Worm (Caenorhabditis elegans) whole organism, L1 larva: ENCODE data around the gene R11H6.2.

Source experiments
- C04F5.9 ChIP-seq: sonication (generic microtip); optimal IDR thresholded peaks from 2 replicates; lab custom pipeline; 2016; ENCODE audit warnings: missing genetic modification characterization, missing compliant biosample characterization
- C16A3.4 ChIP-seq: fragments of 150-350 bp; optimal IDR thresholded peaks from 2 replicates; lab custom pipeline; 2014; ENCODE audit warnings: missing biosample characterization, missing genetic modification characterization
- F16B12.6 ChIP-seq: fragments of 150-350 bp; optimal IDR thresholded peaks from 2 replicates; lab custom pipeline; 2014; ENCODE audit warnings: missing biosample characterization, missing genetic modification characterization
- alr-1 ChIP-seq: fragments of 200-800 bp; sonication (Bioruptor generic); optimal IDR thresholded peaks from 2 replicates; lab custom pipeline; 2018; ENCODE audit warnings: borderline replicate concordance, mild to moderate bottlenecking, missing genetic modification characterization, missing compliant biosample characterization
- ama-1 ChIP-seq: fragments of 150-350 bp; optimal IDR thresholded peaks from 2 replicates; lab custom pipeline; 2014
- blmp-1 ChIP-seq: fragments of 150-350 bp; optimal IDR thresholded peaks from 2 replicates; lab custom pipeline; 2014; ENCODE audit warnings: missing biosample characterization, missing genetic modification characterization
- ceh-8 ChIP-seq: fragments of 200-800 bp; sonication (Bioruptor generic); optimal IDR thresholded peaks from 2 replicates; lab custom pipeline; 2018; ENCODE audit warnings: mild to moderate bottlenecking, missing genetic modification characterization, moderate library complexity, missing compliant biosample characterization
- ceh-82 ChIP-seq, 3 experiments: fragments of 150-350 bp in 1 of 3; sonication (generic microtip) in 2 of 3; optimal IDR thresholded peaks; 2 replicates each; lab custom pipeline; 2014 to 2017; ENCODE audit warnings: missing biosample characterization in 3 of 3, missing genetic modification characterization in 3 of 3
- dpl-1 ChIP-seq, 3 experiments: fragments of 150-350 bp in 2 of 3; sonication (generic microtip) in 1 of 3; optimal IDR thresholded peaks; 2 replicates each; lab custom pipeline; 2014 to 2017; ENCODE audit warnings: missing biosample characterization in 3 of 3, missing genetic modification characterization in 3 of 3, missing genetic modification reagents in 3 of 3
- efl-1 ChIP-seq, 4 experiments: fragments of 150-350 bp; optimal IDR thresholded peaks in 3 of 4; peaks in 1 of 4; 1 replicate in 1 of 4; 2 replicates in 3 of 4; lab custom pipeline; 2014; ENCODE audit warnings: missing biosample characterization in 2 of 4, missing genetic modification characterization in 2 of 4, missing genetic modification reagents in 2 of 4
- efl-3 ChIP-seq: fragments of 200-800 bp; sonication (Bioruptor generic); optimal IDR thresholded peaks from 2 replicates; lab custom pipeline; 2018; ENCODE audit warnings: mild to moderate bottlenecking, missing genetic modification characterization, missing compliant biosample characterization
- egl-27 ChIP-seq, 2 experiments: fragments of 150-350 bp in 1 of 2; sonication (generic microtip); optimal IDR thresholded peaks; 3 replicates each; lab custom pipeline; 2017 to 2018; ENCODE audit warnings: missing biosample characterization in 2 of 2, missing genetic modification characterization in 2 of 2, missing genetic modification reagents in 2 of 2
- elt-2 ChIP-seq: sonication (generic microtip); optimal IDR thresholded peaks from 2 replicates; lab custom pipeline; 2016; ENCODE audit warnings: missing genetic modification characterization, mild to moderate bottlenecking, inconsistent platforms, missing compliant biosample characterization, missing genetic modification reagents
- fkh-4 ChIP-seq: sonication (generic microtip); optimal IDR thresholded peaks from 2 replicates; lab custom pipeline; 2016; ENCODE audit warnings: missing compliant biosample characterization, missing genetic modification characterization, borderline replicate concordance
- fkh-8 ChIP-seq: sonication (generic microtip); optimal IDR thresholded peaks from 2 replicates; lab custom pipeline; 2016; ENCODE audit warnings: mild to moderate bottlenecking, missing genetic modification characterization, missing compliant biosample characterization
- fos-1 ChIP-seq: fragments of 150-350 bp; optimal IDR thresholded peaks from 2 replicates; lab custom pipeline; 2014; ENCODE audit warnings: missing biosample characterization, missing genetic modification characterization
- hlh-17 ChIP-seq: fragments of 200-800 bp; sonication (Bioruptor generic); optimal IDR thresholded peaks from 2 replicates; lab custom pipeline; 2018; ENCODE audit warnings: missing genetic modification characterization, mild to moderate bottlenecking, missing compliant biosample characterization, moderate library complexity, borderline replicate concordance
- hlh-4 ChIP-seq: sonication (generic microtip); optimal IDR thresholded peaks from 2 replicates; lab custom pipeline; 2016; ENCODE audit warnings: mild to moderate bottlenecking, missing genetic modification characterization, missing compliant biosample characterization
- hpl-2 ChIP-seq: fragments of 150-350 bp; optimal IDR thresholded peaks from 2 replicates; lab custom pipeline; 2014; ENCODE audit warnings: missing biosample characterization, missing genetic modification reagents, missing genetic modification characterization
- jun-1 ChIP-seq: fragments of 150-350 bp; optimal IDR thresholded peaks from 2 replicates; lab custom pipeline; 2014; ENCODE audit warnings: missing biosample characterization, missing genetic modification reagents, missing genetic modification characterization
- lin-14 ChIP-seq: fragments of 200-800 bp; sonication (Bioruptor generic); optimal IDR thresholded peaks from 2 replicates; lab custom pipeline; 2018; ENCODE audit warnings: mild to moderate bottlenecking, missing genetic modification characterization, moderate library complexity, missing compliant biosample characterization
- lin-35 ChIP-seq, 2 experiments: fragments of 150-350 bp; optimal IDR thresholded peaks; 2 replicates each; lab custom pipeline; 2014; ENCODE audit warnings: missing biosample characterization in 2 of 2, missing genetic modification characterization in 2 of 2, missing genetic modification reagents in 2 of 2
- lir-3 ChIP-seq: sonication (generic microtip); optimal IDR thresholded peaks from 2 replicates; lab custom pipeline; 2016; ENCODE audit warnings: mild to moderate bottlenecking, missing genetic modification characterization, moderate library complexity, missing compliant biosample characterization; ENCODE audit not compliant: poor library complexity
- lsy-2 ChIP-seq, 2 experiments: fragments of 150-350 bp; optimal IDR thresholded peaks; 2 replicates each; lab custom pipeline; 2014; ENCODE audit warnings: missing biosample characterization in 2 of 2, missing genetic modification characterization in 2 of 2
- mdl-1 ChIP-seq, 2 experiments: fragments of 150-350 bp; optimal IDR thresholded peaks; 2 replicates each; lab custom pipeline; 2014 to 2017; ENCODE audit warnings: missing biosample characterization in 2 of 2, missing genetic modification characterization in 2 of 2, inconsistent platforms in 1 of 2
- mef-2 ChIP-seq: fragments of 150-350 bp; optimal IDR thresholded peaks from 2 replicates; lab custom pipeline; 2014; ENCODE audit warnings: missing biosample characterization, missing genetic modification characterization
- mep-1 ChIP-seq: fragments of 150-350 bp; optimal IDR thresholded peaks from 2 replicates; lab custom pipeline; 2014; ENCODE audit warnings: missing biosample characterization, missing genetic modification characterization
- nhr-11 ChIP-seq: fragments of 150-350 bp; optimal IDR thresholded peaks from 2 replicates; lab custom pipeline; 2014; ENCODE audit warnings: missing biosample characterization, missing genetic modification characterization
- nhr-12 ChIP-seq: sonication (generic microtip); optimal IDR thresholded peaks from 2 replicates; lab custom pipeline; 2017; ENCODE audit warnings: missing biosample characterization, missing genetic modification characterization
- nhr-84 ChIP-seq: sonication (generic microtip); optimal IDR thresholded peaks from 2 replicates; lab custom pipeline; 2017; ENCODE audit warnings: missing biosample characterization, missing genetic modification characterization
- nhr-85 ChIP-seq: sonication (generic microtip); peaks from one replicate; lab custom pipeline; 2016; ENCODE audit warnings: missing genetic modification characterization, inconsistent platforms, missing compliant biosample characterization
- pax-3 ChIP-seq: fragments of 200-800 bp; sonication (Bioruptor generic); optimal IDR thresholded peaks from 2 replicates; lab custom pipeline; 2018; ENCODE audit warnings: mild to moderate bottlenecking, missing genetic modification characterization, moderate library complexity, missing compliant biosample characterization
- rnt-1 ChIP-seq: sonication (generic microtip); optimal IDR thresholded peaks from 2 replicates; lab custom pipeline; 2016; ENCODE audit warnings: mild to moderate bottlenecking, missing genetic modification characterization, moderate library complexity, missing compliant biosample characterization
- zip-4 ChIP-seq: fragments of 200-800 bp; sonication (Bioruptor generic); optimal IDR thresholded peaks from 2 replicates; lab custom pipeline; 2018; ENCODE audit warnings: mild to moderate bottlenecking, missing genetic modification characterization, moderate library complexity, missing compliant biosample characterization
- ztf-11 ChIP-seq, 2 experiments: sonication (generic microtip); optimal IDR thresholded peaks; 2 replicates each; lab custom pipeline; 2016 to 2017; ENCODE audit warnings: missing genetic modification characterization in 2 of 2, missing biosample characterization in 1 of 2, missing compliant biosample characterization in 1 of 2

R11H6.2 gene

DNA sequence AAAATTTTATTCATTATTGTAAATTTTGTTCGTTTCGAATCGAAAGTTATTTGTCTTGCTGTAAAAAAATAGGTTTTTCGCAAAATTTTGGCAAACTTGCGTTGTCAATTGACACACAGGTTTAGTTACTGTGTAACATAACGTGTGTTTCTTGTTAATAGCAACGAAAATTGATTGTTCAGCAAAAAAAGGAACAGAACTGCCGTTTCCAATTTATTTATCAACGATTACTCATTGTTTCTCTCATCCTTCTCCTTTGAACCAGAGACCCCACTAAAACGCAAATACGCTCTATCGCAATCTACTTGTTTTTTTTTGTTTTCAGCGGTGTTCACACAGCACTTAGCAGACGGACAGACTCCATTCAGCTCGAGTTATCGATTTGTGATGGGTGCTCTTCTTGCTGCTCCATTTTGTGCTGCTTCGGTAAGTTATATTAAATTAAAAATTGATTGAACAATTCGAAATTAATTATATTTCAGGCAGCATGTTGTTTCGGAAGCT, at the start of gene R11H6.2:
R11H6.2 (plus strand) TSS at position 326 of the 504 bp plus-strand sequence.
- TF ChIP-seq hlh-17 (GFP tag; lab: Kevin White, UChicago) (no peak), pax-3 (no peak), egl-27 (tag; optimal IDR thresholded peaks at IDR 0.05; lab: Kevin White, UChicago) (no peak), fkh-4 (tag; lab: Kevin White, UChicago) (no peak), F16B12.6 (tag; lab: Kevin White, UChicago) (no peak), nhr-12 (tag; lab: Kevin White, UChicago) (no peak), nhr-85 (tag; lab: Kevin White, UChicago) (no peak), mdl-1 (tag; optimal IDR thresholded peaks at IDR 0.05; lab: Kevin White, UChicago) (no peak), ceh-82 (tag; optimal IDR thresholded peaks at IDR 0.05; lab: Kevin White, UChicago) (no peak), fkh-8 (tag; lab: Kevin White, UChicago) (no peak), efl-3 (GFP tag; lab: Kevin White, UChicago) (no peak), blmp-1 (tag; lab: Kevin White, UChicago) (peak; percentile 1), mep-1 (tag; lab: Kevin White, UChicago) (peak; percentile 27), nhr-11 (tag; lab: Kevin White, UChicago) (no peak), lin-14 (GFP tag; lab: Kevin White, UChicago) (peak; percentile 81), nhr-84 (tag; lab: Kevin White, UChicago) (no peak), jun-1 (tag; lab: Kevin White, UChicago) (no peak), fos-1 (no peak), hpl-2 (GFP tag; lab: Kevin White, UChicago) (no peak), C16A3.4 (tag; lab: Kevin White, UChicago) (peak; percentile 3), zip-4 (GFP tag; lab: Kevin White, UChicago) (no peak), ceh-8 (no peak), mef-2 (no peak), lsy-2 (tag; optimal IDR thresholded peaks at IDR 0.05; lab: Kevin White, UChicago) (peak in 1 of 2 experiments; percentile 57), efl-1 (optimal IDR thresholded peaks at IDR 0.05; lab: Kevin White, UChicago) (peak; percentile 16 to 35), efl-1 (GFP tag; optimal IDR thresholded peaks at IDR 0.05 in 1 of 2; lab: Kevin White, UChicago) (peak; percentile 36 to 51), ama-1 (lab: Kevin White, UChicago) (no peak), elt-2 (tag; lab: Kevin White, UChicago) (no peak), alr-1 (no peak), lin-35 (GFP tag; optimal IDR thresholded peaks at IDR 0.05; lab: Kevin White, UChicago) (peak; percentile 19 to 45), dpl-1 (GFP tag; optimal IDR thresholded peaks at IDR 0.05; lab: Kevin White, UChicago) (peak in 1 of 3 experiments; percentile 52), rnt-1 (tag; lab: Kevin White, UChicago) (peak; percentile 31), C04F5.9 (no peak), hlh-4 (no peak), lir-3 (tag; lab: Kevin White, UChicago) (no peak)
- TF ChIP-seq, all 84 proteins: peak for 9

ce11 chrV:14548510-14548909, 49.3 kb upstream of the R11H6.2 start:
- TF ChIP-seq nhr-12 (tag; lab: Kevin White, UChicago) (no peak), efl-1 (optimal IDR thresholded peaks at IDR 0.05; lab: Kevin White, UChicago) (no peak), efl-1 (GFP tag; optimal IDR thresholded peaks at IDR 0.05 in 1 of 2; lab: Kevin White, UChicago) (peak in 1 of 2 experiments; percentile 10), blmp-1 (tag; lab: Kevin White, UChicago) (peak; percentile 71), mep-1 (tag; lab: Kevin White, UChicago) (peak; percentile 17)

ce11 chrV:14556187-14556586, 41.6 kb upstream of the R11H6.2 start, which contains the start of gene srg-47:
Gene srg-47 (minus strand): TSS chrV:14556287.
- TF ChIP-seq ceh-8 (peak; percentile 41), ztf-11 (tag; optimal IDR thresholded peaks at IDR 0.05; lab: Kevin White, UChicago) (no peak)
